Worm (Caenorhabditis elegans) whole organism, mixed stage, embryonic: ENCODE data around the gene glb-14.

Experiments used
- blmp-1 ChIP-seq: fragments of 150-350 bp; optimal IDR thresholded peaks from 2 replicates; lab custom pipeline; 2014; ENCODE audit warnings: missing biosample characterization, missing genetic modification characterization
- nhr-28 ChIP-seq: fragments of 150-350 bp; optimal IDR thresholded peaks from 2 replicates; lab custom pipeline; 2014; ENCODE audit warnings: missing biosample characterization, missing genetic modification characterization

DNA sequence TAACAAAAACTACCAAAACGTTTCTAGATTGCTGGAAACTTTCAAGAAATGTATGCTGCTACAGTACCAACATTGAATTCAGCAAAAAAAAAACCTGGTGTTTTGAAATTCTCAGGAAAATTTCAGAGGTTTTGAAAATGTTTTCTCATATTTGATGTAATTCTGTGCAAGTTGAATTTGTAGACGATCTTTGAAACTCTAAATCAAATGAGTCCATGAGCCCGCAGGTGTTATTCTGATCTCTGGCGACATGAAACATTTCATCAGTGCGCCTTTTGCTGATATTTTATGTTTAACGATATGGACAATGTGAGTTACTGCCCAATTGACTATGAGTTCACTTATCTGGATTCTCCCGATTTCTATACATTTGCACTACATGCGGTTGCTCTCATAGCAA is 51.1 kb downstream of the glb-14 start, which contains the start of gene srh-218:
- TF ChIP-seq blmp-1, result no peak
- TF ChIP-seq nhr-28, result no peak
